Fruit fly (Drosophila melanogaster): Measurements from ENCODE around the gene DENR.

Gene DENR

dm6 chrX:16867622-16868021, 18.7 kb downstream of the DENR start:
- no peak for TF ChIP-seq noc (tag; optimal IDR thresholded peaks at IDR 0.05)

- TF ChIP-seq noc (tag; optimal IDR thresholded peaks at IDR 0.05) = no peak
Measured at dm6 chrX:16859732-16860131, 26.6 kb downstream of the DENR start.

DNA sequence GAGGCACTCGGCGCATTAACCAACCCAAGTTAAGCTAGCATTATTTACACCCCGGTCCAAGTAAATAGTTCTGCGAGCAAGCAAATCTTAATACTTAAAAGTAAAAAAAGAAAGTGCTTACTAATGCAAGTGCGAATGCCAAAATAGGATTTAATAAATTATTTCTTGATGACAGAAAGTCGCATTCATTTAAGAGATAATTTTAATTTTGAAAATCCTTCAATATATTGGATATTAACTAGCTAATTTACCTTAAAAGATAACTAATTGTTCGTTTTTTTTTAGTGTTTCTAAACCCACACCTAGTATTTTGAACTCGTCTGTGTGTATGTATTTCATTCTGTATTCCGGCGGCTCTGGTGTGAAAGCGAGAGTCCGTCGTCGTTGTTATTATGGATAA, 31.6 kb downstream of the DENR start:
- TF ChIP-seq noc (tag; optimal IDR thresholded peaks at IDR 0.05) = peak; percentile 26

DNA sequence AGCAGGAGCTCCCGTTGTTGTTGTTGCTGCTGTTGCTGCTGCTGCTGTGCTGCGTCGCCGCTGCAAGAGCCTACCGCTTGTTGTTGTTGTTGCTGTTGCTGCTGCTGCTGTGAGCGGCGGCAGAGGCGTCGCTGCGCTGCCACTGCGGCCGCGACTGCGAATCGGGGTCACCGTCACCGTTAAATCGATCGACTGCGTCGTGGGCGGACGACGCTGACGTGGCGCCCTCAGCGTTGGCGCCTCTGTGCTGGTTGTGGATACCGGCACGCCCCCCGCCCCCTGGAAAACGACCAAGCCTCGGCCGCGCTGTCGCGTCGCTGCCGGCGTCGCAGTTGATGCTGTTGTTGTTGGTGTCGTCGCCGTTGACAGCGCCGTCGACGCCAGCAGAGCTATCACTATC, 36.8 kb downstream of the DENR start:
- TF ChIP-seq noc (tag; optimal IDR thresholded peaks at IDR 0.05) = no peak

DNA sequence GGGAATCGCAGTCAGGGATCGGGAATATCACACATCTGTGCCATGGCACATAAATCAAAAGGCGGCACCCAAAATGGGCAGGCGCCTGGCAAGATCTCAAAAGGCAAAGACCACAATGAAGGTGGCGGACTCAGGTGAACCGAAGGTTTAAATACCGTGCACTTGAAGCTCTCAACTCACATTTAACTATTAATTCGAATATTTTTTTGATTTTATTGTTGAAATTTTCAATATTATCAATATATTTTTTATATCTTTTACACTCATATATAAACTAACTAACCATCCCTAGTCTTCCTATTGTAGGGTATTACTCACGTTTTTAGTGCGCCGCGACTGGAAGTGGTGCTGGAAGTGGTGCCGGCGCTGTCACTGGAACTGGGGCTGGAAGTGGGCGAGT, 37.4 kb downstream of the DENR start:
- TF ChIP-seq noc (tag; optimal IDR thresholded peaks at IDR 0.05) = no peak

- no peak for TF ChIP-seq noc (tag; optimal IDR thresholded peaks at IDR 0.05)
Measured at dm6 chrX:16846575-16846974, 39.8 kb downstream of the DENR start.

dm6 chrX:16844295-16844694, 42.1 kb downstream of the DENR start, which contains the start of gene RSG7:
Gene RSG7 (minus strand): TSS chrX:16844433.
- no peak for TF ChIP-seq noc (tag; optimal IDR thresholded peaks at IDR 0.05)

DNA sequence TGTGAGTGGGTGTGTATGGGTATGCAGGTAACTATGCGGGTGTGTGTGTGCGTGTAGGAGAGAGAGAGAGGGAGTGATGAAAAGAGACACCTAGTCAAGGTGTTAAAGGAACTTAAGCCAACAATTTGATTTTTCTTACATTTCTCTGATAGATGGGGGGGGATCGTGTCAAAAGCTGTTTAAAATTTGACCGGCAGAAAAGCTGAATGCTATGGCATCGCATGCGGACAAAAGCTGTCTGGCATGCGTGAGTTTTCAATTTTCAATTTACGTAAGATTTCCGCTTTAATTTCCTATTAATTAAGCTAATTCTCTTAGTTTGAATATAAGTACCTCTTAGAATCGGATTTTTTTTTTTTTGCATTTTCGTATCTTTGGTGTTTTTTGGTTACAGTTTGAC, 46.5 kb downstream of the DENR start:
- TF ChIP-seq noc (tag; optimal IDR thresholded peaks at IDR 0.05) = no peak

- no peak for TF ChIP-seq noc (tag; optimal IDR thresholded peaks at IDR 0.05)
Measured at dm6 chrX:16839033-16839432, 47.3 kb downstream of the DENR start.

DNA sequence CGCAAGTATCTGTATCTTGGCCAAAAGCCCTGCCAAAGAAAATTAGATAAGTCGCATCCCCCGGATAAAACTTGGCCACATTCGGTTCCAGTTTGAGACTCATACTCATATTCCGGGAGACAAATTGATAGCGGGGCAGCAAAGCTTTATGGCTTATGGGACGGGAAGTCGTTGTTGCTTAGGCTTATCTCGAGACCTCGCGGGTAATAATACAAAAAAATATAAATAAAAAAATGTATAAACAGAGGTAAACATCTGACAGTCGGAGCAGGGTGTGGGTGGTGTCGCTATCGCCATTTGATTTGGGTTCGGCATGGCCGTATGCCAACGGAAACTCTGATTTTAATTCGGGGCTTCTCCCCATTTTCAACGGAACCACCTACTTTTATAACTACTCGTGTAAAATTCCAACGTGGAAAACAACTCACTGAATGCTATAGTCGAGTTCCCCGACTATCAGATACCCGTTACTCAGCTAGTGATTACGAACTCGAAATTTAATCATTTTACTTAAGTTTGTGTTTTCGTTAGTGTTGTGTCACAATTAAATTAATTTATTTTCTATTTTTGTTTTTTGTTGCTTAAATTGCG, 48.7 kb downstream of the DENR start:
- peak; percentile 32 for TF ChIP-seq noc (tag; optimal IDR thresholded peaks at IDR 0.05)

- TF ChIP-seq noc (tag; optimal IDR thresholded peaks at IDR 0.05) = no peak
Measured at dm6 chrX:16836805-16837333, 49.5 kb downstream of the DENR start.

dm6 chrX:16836091-16836799, 50.1 kb downstream of the DENR start:
- TF ChIP-seq noc (tag; optimal IDR thresholded peaks at IDR 0.05) = peak; percentile 80
